Worm (Caenorhabditis elegans) whole organism, mixed stage, embryonic: ENCODE results near the gene C15H11.10.
A peak's percentile ranks its signal among the peaks of the same experiment; 100 is the strongest.

Source experiments
- M03D4.4 ChIP-seq: sonication (generic microtip); optimal IDR thresholded peaks from 2 replicates; lab custom pipeline; 2017; ENCODE audit warnings: mild to moderate bottlenecking, missing genetic modification characterization, missing compliant biosample characterization
- bed-3 ChIP-seq: fragments of 200-800 bp; sonication (Bioruptor generic); optimal IDR thresholded peaks from 3 replicates; lab custom pipeline; 2018; ENCODE audit warnings: mild to moderate bottlenecking, missing genetic modification characterization, moderate library complexity, missing compliant biosample characterization
- blmp-1 ChIP-seq: fragments of 150-350 bp; optimal IDR thresholded peaks from 2 replicates; lab custom pipeline; 2014; ENCODE audit warnings: missing biosample characterization, missing genetic modification characterization
- ceh-39 ChIP-seq: fragments of 150-350 bp; optimal IDR thresholded peaks from 2 replicates; lab custom pipeline; 2014; ENCODE audit warnings: missing biosample characterization, missing genetic modification characterization
- ceh-43 ChIP-seq: fragments of 200-800 bp; sonication (Bioruptor generic); optimal IDR thresholded peaks from 2 replicates; lab custom pipeline; 2018; ENCODE audit warnings: mild to moderate bottlenecking, missing genetic modification characterization, moderate library complexity, missing compliant biosample characterization
- ceh-83 ChIP-seq: fragments of 200-800 bp; sonication (Bioruptor generic); optimal IDR thresholded peaks from 2 replicates; lab custom pipeline; 2018; ENCODE audit warnings: mild to moderate bottlenecking, missing genetic modification characterization, missing compliant biosample characterization
- ces-1 ChIP-seq: fragments of 150-350 bp; optimal IDR thresholded peaks from 2 replicates; lab custom pipeline; 2014; ENCODE audit warnings: missing biosample characterization, missing genetic modification reagents, missing genetic modification characterization
- cnd-1 ChIP-seq: fragments of 200-800 bp; sonication (Bioruptor generic); optimal IDR thresholded peaks from 2 replicates; lab custom pipeline; 2018; ENCODE audit warnings: mild to moderate bottlenecking, missing genetic modification characterization, missing compliant biosample characterization
- drap-1 ChIP-seq: fragments of 200-800 bp; sonication (Bioruptor generic); optimal IDR thresholded peaks from 3 replicates; lab custom pipeline; 2018; ENCODE audit warnings: mild to moderate bottlenecking, missing genetic modification characterization, missing compliant biosample characterization
- elt-1 ChIP-seq: sonication (generic microtip); optimal IDR thresholded peaks from 2 replicates; lab custom pipeline; 2017; ENCODE audit warnings: missing genetic modification characterization, mild to moderate bottlenecking, missing compliant biosample characterization, antibody characterized with exemption, moderate library complexity, borderline replicate concordance; ENCODE audit not compliant: insufficient read depth
- elt-3 ChIP-seq: fragments of 150-350 bp; optimal IDR thresholded peaks from 2 replicates; lab custom pipeline; 2014; ENCODE audit warnings: missing biosample characterization, missing genetic modification characterization
- flh-1 ChIP-seq: fragments of 200-800 bp; sonication (Bioruptor generic); optimal IDR thresholded peaks from 2 replicates; lab custom pipeline; 2018; ENCODE audit warnings: mild to moderate bottlenecking, missing genetic modification characterization, moderate library complexity, missing compliant biosample characterization
- ham-2 ChIP-seq: fragments of 200-800 bp; sonication (Bioruptor generic); optimal IDR thresholded peaks from 2 replicates; lab custom pipeline; 2018; ENCODE audit warnings: mild to moderate bottlenecking, missing genetic modification characterization, missing compliant biosample characterization
- hlh-1 ChIP-seq: fragments of 150-350 bp; optimal IDR thresholded peaks from 2 replicates; lab custom pipeline; 2014; ENCODE audit warnings: missing biosample characterization, missing genetic modification reagents, missing genetic modification characterization
- lin-13 ChIP-seq: fragments of 150-350 bp; optimal IDR thresholded peaks from 2 replicates; lab custom pipeline; 2014; ENCODE audit warnings: missing biosample characterization, missing genetic modification characterization
- lin-32 ChIP-seq: fragments of 200-800 bp; sonication (Bioruptor generic); optimal IDR thresholded peaks from 2 replicates; lab custom pipeline; 2018; ENCODE audit warnings: mild to moderate bottlenecking, missing genetic modification characterization, missing compliant biosample characterization
- lsy-2 ChIP-seq: fragments of 150-350 bp; optimal IDR thresholded peaks from 2 replicates; lab custom pipeline; 2014; ENCODE audit warnings: missing biosample characterization, missing genetic modification characterization
- mab-5 ChIP-seq: fragments of 150-350 bp; optimal IDR thresholded peaks from 2 replicates; lab custom pipeline; 2014; ENCODE audit warnings: missing biosample characterization, missing genetic modification characterization
- mep-1 ChIP-seq: fragments of 150-350 bp; optimal IDR thresholded peaks from 2 replicates; lab custom pipeline; 2017; ENCODE audit warnings: missing biosample characterization, missing genetic modification reagents, missing genetic modification characterization, inconsistent platforms
- mls-2 ChIP-seq: sonication (generic microtip); optimal IDR thresholded peaks from 2 replicates; lab custom pipeline; 2016; ENCODE audit warnings: mild to moderate bottlenecking, missing genetic modification characterization, moderate library complexity, missing compliant biosample characterization
- nhr-12 ChIP-seq: fragments of 150-350 bp; optimal IDR thresholded peaks from 2 replicates; lab custom pipeline; 2014; ENCODE audit warnings: missing biosample characterization, missing genetic modification characterization
- nhr-2 ChIP-seq: fragments of 150-350 bp; optimal IDR thresholded peaks from 2 replicates; lab custom pipeline; 2014; ENCODE audit warnings: missing biosample characterization, missing genetic modification characterization
- nhr-237 ChIP-seq: fragments of 150-350 bp; optimal IDR thresholded peaks from 2 replicates; lab custom pipeline; 2014; ENCODE audit warnings: missing biosample characterization, missing genetic modification characterization
- nhr-28 ChIP-seq: fragments of 150-350 bp; optimal IDR thresholded peaks from 2 replicates; lab custom pipeline; 2014; ENCODE audit warnings: missing biosample characterization, missing genetic modification characterization
- nhr-76 ChIP-seq: sonication (generic microtip); optimal IDR thresholded peaks from 2 replicates; lab custom pipeline; 2017; ENCODE audit warnings: missing biosample characterization, missing genetic modification characterization
- pha-4 ChIP-seq: fragments of 150-350 bp; optimal IDR thresholded peaks from 2 replicates; lab custom pipeline; 2018; ENCODE audit warnings: missing biosample characterization, missing genetic modification reagents, missing genetic modification characterization
- snpc-4 ChIP-seq: fragments of 150-350 bp; optimal IDR thresholded peaks from 2 replicates; lab custom pipeline; 2014; ENCODE audit warnings: missing biosample characterization, missing genetic modification characterization
- sptf-1 ChIP-seq: sonication (generic microtip); optimal IDR thresholded peaks from 2 replicates; lab custom pipeline; 2017; ENCODE audit warnings: mild to moderate bottlenecking, missing genetic modification characterization, moderate library complexity, missing compliant biosample characterization
- tbx-8 ChIP-seq: fragments of 200-800 bp; sonication (Bioruptor generic); optimal IDR thresholded peaks from 2 replicates; lab custom pipeline; 2018; ENCODE audit warnings: mild to moderate bottlenecking, missing genetic modification characterization, moderate library complexity, missing compliant biosample characterization
- unc-120 ChIP-seq: sonication (generic microtip); optimal IDR thresholded peaks from 2 replicates; lab custom pipeline; 2017; ENCODE audit warnings: missing genetic modification characterization, missing compliant biosample characterization; ENCODE audit not compliant: poor library complexity, severe bottlenecking
- unc-39 ChIP-seq: fragments of 150-350 bp; optimal IDR thresholded peaks from 2 replicates; lab custom pipeline; 2014; ENCODE audit warnings: missing biosample characterization, missing genetic modification characterization
- unc-62 ChIP-seq: fragments of 150-350 bp; optimal IDR thresholded peaks from 2 replicates; lab custom pipeline; 2014; ENCODE audit warnings: missing biosample characterization, missing genetic modification reagents, missing genetic modification characterization
- zip-8 ChIP-seq: fragments of 150-350 bp; optimal IDR thresholded peaks from 2 replicates; lab custom pipeline; 2014; ENCODE audit warnings: missing biosample characterization, missing genetic modification characterization
- ztf-11 ChIP-seq: fragments of 150-350 bp; optimal IDR thresholded peaks from 2 replicates; lab custom pipeline; 2014; ENCODE audit warnings: missing biosample characterization, missing genetic modification characterization

The C15H11.10 gene

DNA sequence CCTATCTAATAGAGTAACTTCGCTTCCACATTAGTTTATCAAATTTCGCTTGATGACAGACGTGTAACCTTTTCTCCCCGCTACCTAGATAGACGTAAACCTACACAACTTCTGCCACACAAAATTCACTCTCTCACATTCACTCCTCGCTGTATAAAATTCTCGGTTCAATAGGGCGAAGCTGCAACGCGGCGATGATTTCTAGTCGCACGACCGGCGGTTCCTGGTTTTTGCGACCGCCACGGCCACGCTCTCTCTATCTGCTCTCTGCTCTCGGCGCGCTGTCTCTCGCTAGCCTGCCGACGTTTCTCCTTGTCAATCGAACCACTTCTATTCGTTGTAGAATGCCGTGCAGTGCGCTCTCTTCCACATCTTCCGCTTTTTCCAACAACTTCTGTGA, 41.0 kb upstream of the C15H11.10 start:
- no peak for TF ChIP-seq zip-8 (tag; lab: Kevin White, UChicago)
- no peak for TF ChIP-seq nhr-12 (tag; lab: Kevin White, UChicago)
- peak; percentile 56 for TF ChIP-seq nhr-237 (tag; lab: Kevin White, UChicago)
- peak; percentile 12 for TF ChIP-seq ztf-11 (tag; lab: Kevin White, UChicago)
- TF ChIP-seq M03D4.4 (tag; lab: Kevin White, UChicago) = peak; percentile 2
- TF ChIP-seq lsy-2 (tag; lab: Kevin White, UChicago) = peak; percentile 31
- TF ChIP-seq mep-1 (tag; lab: Kevin White, UChicago) = peak; percentile 6
- TF ChIP-seq unc-120 = no peak
- peak; percentile 54 for TF ChIP-seq ham-2 (GFP tag; lab: Kevin White, UChicago)
- peak; percentile 9 for TF ChIP-seq ces-1 (GFP tag; lab: Kevin White, UChicago)
- no peak for TF ChIP-seq blmp-1 (tag; lab: Kevin White, UChicago)
- TF ChIP-seq unc-62 (GFP tag; lab: Kevin White, UChicago) = peak; percentile 9
- TF ChIP-seq sptf-1 (tag; lab: Kevin White, UChicago) = no peak
- TF ChIP-seq drap-1 = peak; percentile 58
- peak; percentile 32 for TF ChIP-seq ceh-83 (GFP tag; lab: Kevin White, UChicago)

DNA sequence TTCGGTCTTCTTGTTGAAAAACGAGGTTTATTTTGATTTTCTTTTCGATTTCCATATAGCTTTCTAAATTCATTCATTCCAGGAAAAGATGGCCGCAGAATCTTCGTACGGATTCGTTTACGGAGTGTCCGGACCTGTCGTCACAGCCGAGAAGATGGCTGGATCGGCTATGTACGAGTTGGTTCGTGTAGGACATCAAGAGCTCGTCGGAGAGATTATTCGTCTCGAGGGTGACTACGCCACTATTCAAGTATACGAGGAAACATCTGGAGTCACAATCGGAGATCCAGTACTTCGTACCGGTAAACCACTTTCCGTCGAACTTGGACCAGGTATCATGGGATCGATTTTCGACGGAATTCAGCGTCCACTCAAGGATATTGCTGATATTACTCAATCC, 40.3 kb upstream of the C15H11.10 start, which contains the start of gene vha-13:
TSS of gene vha-13 (plus strand) at position 81 of the 400 bp plus-strand sequence.
- no peak for TF ChIP-seq ztf-11 (tag; lab: Kevin White, UChicago)
- TF ChIP-seq ceh-43 (GFP tag; lab: Kevin White, UChicago) = no peak
- no peak for TF ChIP-seq hlh-1 (tag; lab: Kevin White, UChicago)
- no peak for TF ChIP-seq snpc-4 (tag; lab: Kevin White, UChicago)

DNA sequence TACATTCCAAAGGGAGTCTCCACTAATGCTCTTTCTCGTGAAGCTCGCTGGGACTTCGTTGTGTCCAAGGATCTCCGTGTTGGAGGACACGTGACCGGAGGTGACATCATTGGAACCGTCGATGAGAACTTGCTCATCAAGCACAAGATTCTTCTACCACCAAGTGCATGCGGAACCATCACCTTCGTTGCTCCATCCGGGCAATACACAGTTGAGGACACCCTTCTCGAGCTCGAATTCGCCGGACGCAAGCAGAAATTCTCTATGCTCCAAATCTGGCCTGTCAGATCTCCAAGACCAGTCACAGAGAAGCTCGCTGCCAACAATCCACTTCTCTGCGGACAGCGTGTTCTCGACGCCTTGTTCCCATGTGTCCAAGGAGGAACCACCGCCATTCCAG, 39.9 kb upstream of the C15H11.10 start:
- TF ChIP-seq mls-2 (tag; lab: Kevin White, UChicago) (no peak), ces-1 (GFP tag; lab: Kevin White, UChicago) (no peak), drap-1 (peak; percentile 26), ham-2 (GFP tag; lab: Kevin White, UChicago) (no peak), zip-8 (tag; lab: Kevin White, UChicago) (no peak), mep-1 (tag; lab: Kevin White, UChicago) (no peak), nhr-12 (tag; lab: Kevin White, UChicago) (no peak), nhr-2 (tag; lab: Kevin White, UChicago) (no peak)

DNA sequence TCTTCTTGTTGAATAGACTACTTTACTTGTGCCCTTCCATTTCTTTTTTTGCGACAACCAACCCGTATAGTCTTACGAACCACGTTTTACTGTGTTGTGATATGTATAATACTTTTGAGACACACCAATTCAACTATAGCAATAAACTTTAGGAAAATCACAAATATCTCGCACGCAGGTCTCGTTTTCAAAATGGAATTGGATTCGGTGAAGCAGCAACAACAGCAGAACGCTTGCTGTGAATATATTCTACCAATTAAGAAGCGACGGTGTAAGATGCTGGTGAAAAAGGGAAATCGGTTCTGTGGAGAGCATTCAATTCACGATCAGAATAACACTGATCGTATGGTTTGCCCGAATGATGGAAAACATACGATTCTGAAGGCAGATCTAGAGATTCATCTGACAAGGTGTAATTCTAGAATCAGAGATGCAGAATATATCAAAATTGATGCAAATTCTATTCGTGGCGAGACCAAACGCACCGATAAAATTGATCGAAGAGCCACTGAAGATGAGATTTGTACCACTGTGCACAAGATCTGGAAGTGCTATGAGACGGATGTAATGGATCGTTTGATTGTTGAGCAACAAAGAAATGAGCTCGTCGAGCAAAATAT, 37.6 kb upstream of the C15H11.10 start, which contains the start of gene Y49A3A.3:
TSS of gene Y49A3A.3 (plus strand) at position 153 of the 620 bp plus-strand sequence.
- TF ChIP-seq ces-1 (GFP tag; lab: Kevin White, UChicago) (no peak), mep-1 (tag; lab: Kevin White, UChicago) (no peak), nhr-76 (tag; lab: Kevin White, UChicago) (no peak), unc-120 (no peak), lin-32 (no peak), snpc-4 (tag; lab: Kevin White, UChicago) (no peak), unc-62 (GFP tag; lab: Kevin White, UChicago) (no peak), hlh-1 (tag; lab: Kevin White, UChicago) (no peak), pha-4 (tag; lab: Kevin White, UChicago) (no peak), ceh-83 (GFP tag; lab: Kevin White, UChicago) (no peak), ham-2 (GFP tag; lab: Kevin White, UChicago) (no peak), elt-3 (tag; lab: Kevin White, UChicago) (no peak), ceh-43 (GFP tag; lab: Kevin White, UChicago) (no peak), nhr-2 (tag; lab: Kevin White, UChicago) (no peak), elt-1 (tag; lab: Kevin White, UChicago) (no peak), blmp-1 (tag; lab: Kevin White, UChicago) (no peak), mab-5 (tag; lab: Kevin White, UChicago) (no peak), drap-1 (no peak)

DNA sequence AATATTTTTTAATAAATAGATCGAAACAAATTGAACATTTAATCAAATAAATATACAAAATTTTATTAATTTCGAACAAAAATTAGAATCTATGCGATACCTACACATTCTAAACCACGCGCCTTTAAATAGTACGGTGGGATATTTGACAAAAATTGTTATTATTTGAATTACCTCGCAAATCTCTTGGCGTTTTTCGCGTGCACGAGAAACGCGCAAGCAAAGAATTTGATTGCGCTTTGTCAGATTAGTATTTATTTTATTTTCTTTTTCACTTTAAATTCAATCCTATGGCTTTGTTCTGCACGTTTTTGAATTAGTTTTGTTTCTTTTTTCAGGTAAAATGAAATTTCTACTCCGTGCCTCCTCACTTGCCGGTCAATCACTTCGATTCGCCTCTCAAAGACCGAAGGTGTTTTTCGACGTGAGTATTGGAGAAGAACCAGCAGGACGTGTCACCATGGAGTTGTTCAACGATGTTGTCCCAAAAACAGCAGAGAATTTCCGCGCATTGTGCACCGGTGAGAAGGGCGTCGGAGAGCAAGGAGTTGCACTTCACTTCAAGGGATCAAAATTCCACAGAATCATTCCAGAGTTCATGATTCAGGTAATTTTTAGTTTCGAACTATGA, 36.1 kb upstream of the C15H11.10 start, which contains the start of gene cyn-1:
TSS of gene cyn-1 (plus strand) at position 339 of the 631 bp plus-strand sequence.
- no peak for TF ChIP-seq tbx-8 (GFP tag; lab: Kevin White, UChicago)
- TF ChIP-seq ces-1 (GFP tag; lab: Kevin White, UChicago) = peak; percentile 80
- no peak for TF ChIP-seq nhr-76 (tag; lab: Kevin White, UChicago)
- TF ChIP-seq ceh-39 (tag; lab: Kevin White, UChicago) = peak; percentile 25
- TF ChIP-seq lin-13 = peak; percentile 74
- TF ChIP-seq drap-1 = peak; percentile 12
- peak; percentile 23 for TF ChIP-seq hlh-1 (tag; lab: Kevin White, UChicago)
- TF ChIP-seq cnd-1 = no peak
- no peak for TF ChIP-seq blmp-1 (tag; lab: Kevin White, UChicago)
- peak; percentile 53 for TF ChIP-seq sptf-1 (tag; lab: Kevin White, UChicago)
- no peak for TF ChIP-seq snpc-4 (tag; lab: Kevin White, UChicago)
- no peak for TF ChIP-seq flh-1 (GFP tag; lab: Kevin White, UChicago)
- TF ChIP-seq ceh-83 (GFP tag; lab: Kevin White, UChicago) = no peak
- TF ChIP-seq unc-120 = peak; percentile 7
- TF ChIP-seq zip-8 (tag; lab: Kevin White, UChicago) = no peak
- TF ChIP-seq nhr-2 (tag; lab: Kevin White, UChicago) = no peak
- TF ChIP-seq nhr-28 (tag; lab: Kevin White, UChicago) = no peak
- no peak for TF ChIP-seq unc-62 (GFP tag; lab: Kevin White, UChicago)
- TF ChIP-seq mab-5 (tag; lab: Kevin White, UChicago) = no peak
- no peak for TF ChIP-seq elt-3 (tag; lab: Kevin White, UChicago)
- peak; percentile 77 for TF ChIP-seq pha-4 (tag; lab: Kevin White, UChicago)
- no peak for TF ChIP-seq unc-39 (tag; lab: Kevin White, UChicago)
- no peak for TF ChIP-seq ceh-43 (GFP tag; lab: Kevin White, UChicago)
- TF ChIP-seq M03D4.4 (tag; lab: Kevin White, UChicago) = no peak
- peak; percentile 72 for TF ChIP-seq nhr-237 (tag; lab: Kevin White, UChicago)
- TF ChIP-seq bed-3 (GFP tag; lab: Kevin White, UChicago) = no peak
- TF ChIP-seq lin-32 = no peak
- TF ChIP-seq nhr-12 (tag; lab: Kevin White, UChicago) = no peak
